Worm (Caenorhabditis elegans) whole organism, dauer: ENCODE data around the gene cex-2.

Experiments
- unc-62 ChIP-seq: sonication (generic microtip); optimal IDR thresholded peaks from 2 replicates; lab custom pipeline; 2017; ENCODE audit warnings: missing biosample characterization, missing genetic modification reagents, missing genetic modification characterization

cex-2 gene

DNA sequence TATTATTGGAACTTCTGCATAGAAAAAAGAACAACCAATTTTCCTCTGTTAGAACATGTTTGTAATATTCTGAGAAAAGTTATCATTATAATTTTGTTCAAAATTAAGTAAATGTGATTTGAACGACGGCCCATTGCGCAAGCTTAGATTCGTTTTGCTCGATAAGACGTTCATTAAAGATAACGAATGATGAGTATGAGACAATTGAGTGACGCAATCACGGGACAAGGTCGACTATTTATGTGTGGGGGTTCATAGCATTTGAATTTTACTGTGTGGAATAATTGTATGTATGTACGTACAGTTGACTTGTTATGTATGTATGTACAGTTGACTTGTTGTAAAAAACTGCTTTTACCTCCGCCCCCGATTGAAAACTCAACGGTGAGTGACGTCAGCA lies 15.9 kb downstream of the cex-2 start:
- no peak for TF ChIP-seq unc-62 (GFP tag; lab: Kevin White, UChicago)

DNA sequence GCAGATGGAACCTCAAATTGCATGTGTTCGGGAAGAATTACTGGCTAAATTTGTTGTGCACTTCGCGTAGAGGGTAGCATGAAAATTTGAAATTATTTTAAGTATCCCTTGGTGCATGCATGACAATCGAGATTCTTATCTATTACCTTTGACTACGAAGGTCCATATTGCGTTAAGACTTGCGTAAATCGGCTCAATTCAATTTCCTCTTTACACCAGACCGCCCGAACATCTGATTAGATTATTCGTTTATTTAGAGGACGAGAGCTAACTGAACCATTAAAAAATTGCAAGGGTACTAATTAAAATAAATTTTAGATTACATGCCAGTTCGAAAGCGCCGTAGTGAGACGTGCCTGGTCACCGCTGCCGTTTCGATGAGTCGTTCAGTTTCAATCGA lies 17.6 kb downstream of the cex-2 start:
- no peak for TF ChIP-seq unc-62 (GFP tag; lab: Kevin White, UChicago)

DNA sequence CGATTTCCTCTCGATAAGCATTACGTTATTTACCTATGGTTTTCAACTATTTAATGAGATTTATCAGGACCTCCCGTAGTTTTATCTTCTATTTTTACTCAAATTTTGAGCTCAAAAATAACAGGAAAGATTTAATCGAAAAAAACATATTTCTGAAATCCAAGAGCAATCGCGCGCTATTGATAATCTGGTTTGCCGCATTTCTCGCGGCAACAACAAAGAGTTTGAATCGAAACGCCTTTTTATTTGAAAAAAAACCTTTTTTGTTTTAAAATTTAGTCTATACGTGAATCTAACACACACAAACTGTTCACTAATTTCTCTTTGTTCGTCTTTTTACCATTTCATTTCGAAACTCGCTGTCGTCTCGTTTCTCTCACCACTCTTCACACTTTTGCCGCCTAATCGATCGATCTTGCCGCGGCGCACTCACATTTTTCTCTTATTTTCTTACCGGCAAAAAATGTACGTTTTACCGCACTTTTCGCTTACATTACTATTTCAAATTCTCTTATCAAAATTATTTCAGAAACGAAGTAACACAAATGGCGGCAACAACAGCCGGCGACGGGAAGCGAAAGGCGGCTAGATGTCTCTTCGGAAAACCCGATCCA lies 18.9 kb downstream of the cex-2 start, which contains the start of gene cki-2:
Gene cki-2, plus strand, starts transcription at position 337 of the 614 bp plus-strand sequence.
- no peak for TF ChIP-seq unc-62 (GFP tag; lab: Kevin White, UChicago)

DNA sequence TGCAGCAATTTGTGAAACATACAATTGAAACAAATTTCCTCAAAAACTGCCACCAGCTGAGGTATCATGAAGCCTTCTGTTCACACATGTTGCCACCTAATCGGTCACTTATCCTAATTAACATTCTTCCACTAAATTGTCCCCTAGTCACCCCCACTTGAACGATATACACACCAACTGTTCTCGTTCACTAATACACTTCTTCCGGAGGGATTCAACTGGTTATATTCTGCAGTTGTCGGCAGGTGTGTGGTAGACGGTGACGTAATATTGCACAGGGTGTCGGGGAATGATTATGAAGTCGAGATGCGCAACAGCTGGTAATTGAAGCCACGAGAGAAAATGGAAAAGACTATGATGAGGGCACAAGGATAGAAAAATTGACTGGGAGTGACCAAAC lies 19.8 kb downstream of the cex-2 start:
- TF ChIP-seq unc-62 (GFP tag; lab: Kevin White, UChicago), result no peak

DNA sequence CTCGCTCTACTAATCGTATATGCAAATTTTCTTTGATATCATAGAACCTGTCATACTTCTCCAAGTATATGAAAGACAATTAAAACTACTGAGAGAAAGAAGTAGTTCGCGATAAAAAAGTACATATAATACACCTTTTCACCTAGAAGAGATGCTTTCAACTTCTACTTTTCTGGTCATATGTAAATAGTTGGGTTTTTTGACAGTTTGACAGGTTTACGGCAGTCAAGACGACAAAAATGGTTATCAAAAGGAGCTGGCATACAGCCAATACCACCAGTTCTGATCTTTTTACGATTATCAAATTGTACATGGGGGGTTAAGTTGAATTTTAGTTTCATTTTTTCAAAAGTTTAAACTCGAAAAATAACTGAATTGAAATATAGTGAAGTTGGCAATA lies 20.3 kb downstream of the cex-2 start:
- TF ChIP-seq unc-62 (GFP tag; lab: Kevin White, UChicago), result no peak

DNA sequence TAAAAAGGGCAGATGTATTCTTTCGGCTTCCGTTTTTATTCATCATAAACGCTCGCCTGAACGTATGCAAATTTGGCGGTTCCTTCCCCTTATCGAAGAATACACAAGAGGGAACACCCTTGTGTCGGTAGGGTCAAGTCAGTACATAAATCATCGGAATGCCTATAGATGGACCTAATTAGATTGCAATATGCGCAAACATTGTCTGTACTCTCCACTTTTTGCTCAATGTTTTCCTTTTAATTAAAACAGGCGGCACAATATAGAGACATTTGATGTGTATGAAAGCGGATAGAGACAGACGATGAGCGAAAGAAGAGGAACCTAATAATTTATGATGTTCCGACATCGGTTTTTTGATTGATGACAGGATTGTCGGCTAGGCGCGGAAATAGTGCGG lies 21.0 kb downstream of the cex-2 start:
- TF ChIP-seq unc-62 (GFP tag; lab: Kevin White, UChicago), result no peak

DNA sequence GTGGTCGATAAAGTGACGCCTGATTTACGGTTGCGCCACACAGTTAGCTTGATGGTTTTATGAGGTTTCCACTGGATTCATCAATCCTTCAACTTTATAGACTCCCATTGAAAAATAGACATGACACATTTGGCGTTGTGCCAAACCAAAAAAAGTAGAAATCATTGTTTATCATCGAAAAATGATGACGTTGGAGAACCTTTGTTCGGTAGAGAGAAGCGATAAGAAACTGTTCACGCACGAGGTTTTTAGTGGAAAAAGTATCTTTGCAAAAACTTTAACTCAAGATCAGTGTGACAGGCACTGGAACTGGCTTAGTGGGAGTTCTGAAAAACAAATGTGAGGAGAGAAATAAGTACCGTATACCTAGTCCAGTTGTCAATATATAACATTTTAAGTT lies 21.6 kb downstream of the cex-2 start:
- TF ChIP-seq unc-62 (GFP tag; lab: Kevin White, UChicago), result no peak

DNA sequence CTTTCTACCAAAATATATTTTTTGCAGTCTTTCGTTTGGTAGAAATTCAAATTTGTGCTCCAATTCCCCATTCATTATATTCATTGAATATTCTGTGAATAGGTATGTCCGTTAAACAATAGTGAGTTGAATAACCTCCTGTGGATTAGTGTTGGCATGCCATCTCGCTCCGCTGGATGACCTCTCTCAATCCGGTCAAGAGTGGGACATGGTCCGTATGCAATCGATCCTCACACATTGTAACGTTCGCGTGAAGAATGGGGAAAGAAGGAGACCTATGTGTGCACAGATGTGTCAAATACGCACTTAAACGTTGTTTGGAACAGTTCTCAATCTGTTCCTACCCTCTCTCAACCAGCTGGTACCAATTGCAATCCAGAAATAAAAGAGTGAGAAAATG lies 22.0 kb downstream of the cex-2 start:
- TF ChIP-seq unc-62 (GFP tag; lab: Kevin White, UChicago), result no peak

DNA sequence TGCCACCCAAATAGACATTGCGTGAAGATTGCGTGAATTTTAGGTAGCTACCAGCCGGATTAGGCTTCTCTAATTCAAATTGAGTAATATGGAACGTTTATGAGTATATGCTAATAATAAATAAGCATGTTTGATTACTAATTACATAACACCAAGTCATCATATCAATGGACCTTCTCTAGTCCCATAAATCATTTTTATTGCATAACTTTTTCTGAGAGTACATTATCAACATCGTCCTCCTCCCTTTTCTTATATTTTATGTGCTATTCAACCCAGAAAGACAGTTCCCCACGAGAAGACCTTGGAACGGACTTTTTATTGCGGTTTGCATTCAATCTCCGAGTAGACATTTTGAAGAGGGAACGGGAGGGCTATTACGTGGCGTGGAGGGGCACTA lies 22.9 kb downstream of the cex-2 start:
- no peak for TF ChIP-seq unc-62 (GFP tag; lab: Kevin White, UChicago)

DNA sequence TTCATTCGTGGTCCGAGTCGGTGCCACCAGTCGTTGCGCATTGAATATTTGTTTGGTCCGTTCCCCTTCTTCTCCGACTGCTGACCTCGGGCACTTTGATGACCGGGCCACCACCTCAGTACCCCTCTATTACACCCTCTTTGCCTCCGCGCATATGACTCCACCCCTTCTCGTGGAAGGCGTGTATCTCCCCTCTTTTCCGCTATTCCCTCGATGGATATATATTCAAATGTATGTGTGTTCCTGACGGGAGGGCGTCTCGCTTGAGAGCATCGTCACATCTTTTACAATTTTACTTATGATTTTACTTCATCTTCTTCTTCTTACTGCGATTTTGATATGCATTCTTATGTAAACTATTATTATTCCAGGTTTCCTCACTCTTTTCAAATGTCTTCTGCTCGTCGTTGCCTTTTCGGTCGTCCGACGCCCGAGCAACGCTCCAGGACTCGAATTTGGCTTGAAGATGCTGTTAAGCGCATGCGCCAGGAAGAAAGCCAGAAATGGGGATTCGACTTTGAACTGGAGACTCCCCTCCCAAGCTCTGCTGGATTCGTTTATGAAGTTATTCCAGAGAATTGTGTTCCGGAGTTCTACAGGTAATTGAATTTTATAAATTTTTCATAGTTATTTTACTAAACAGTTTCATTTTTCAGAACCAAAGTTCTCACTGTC lies 24.2 kb downstream of the cex-2 start, which contains the start of gene cki-1:
Gene cki-1, plus strand, starts transcription at position 372 of the 675 bp plus-strand sequence.
- TF ChIP-seq unc-62 (GFP tag; lab: Kevin White, UChicago), result no peak

DNA sequence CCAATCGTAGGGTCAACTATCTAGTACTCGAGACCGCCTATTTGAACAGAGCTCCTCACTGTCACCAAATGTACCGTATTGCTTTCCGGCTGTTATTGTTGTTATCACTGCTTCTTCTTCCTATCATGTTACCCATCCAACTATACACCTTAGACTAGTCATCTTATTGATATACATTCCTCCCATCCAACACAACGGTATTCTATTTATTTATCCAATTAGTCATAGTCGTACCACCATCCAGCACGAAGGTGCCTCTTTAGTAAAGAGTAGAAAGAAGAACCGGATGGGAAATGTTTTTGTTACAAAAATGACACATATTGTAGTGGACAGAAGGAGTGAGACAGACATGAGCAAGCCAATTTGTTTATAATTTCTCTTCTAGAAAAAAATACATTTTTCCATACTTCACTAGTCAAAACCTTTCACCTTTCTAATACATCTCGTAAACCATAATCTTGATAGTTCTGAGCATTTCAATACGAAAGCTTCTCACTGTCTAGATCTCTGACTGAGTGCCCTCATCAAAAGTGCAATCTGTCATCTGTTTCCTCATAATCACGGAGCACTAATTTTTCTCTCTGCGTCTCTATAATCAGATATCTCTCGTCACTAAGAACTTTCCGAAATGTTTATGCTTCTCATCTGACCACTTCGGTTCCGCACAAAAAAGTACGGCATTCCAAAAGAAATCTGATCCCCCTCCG lies 24.9 kb downstream of the cex-2 start:
- no peak for TF ChIP-seq unc-62 (GFP tag; lab: Kevin White, UChicago)

DNA sequence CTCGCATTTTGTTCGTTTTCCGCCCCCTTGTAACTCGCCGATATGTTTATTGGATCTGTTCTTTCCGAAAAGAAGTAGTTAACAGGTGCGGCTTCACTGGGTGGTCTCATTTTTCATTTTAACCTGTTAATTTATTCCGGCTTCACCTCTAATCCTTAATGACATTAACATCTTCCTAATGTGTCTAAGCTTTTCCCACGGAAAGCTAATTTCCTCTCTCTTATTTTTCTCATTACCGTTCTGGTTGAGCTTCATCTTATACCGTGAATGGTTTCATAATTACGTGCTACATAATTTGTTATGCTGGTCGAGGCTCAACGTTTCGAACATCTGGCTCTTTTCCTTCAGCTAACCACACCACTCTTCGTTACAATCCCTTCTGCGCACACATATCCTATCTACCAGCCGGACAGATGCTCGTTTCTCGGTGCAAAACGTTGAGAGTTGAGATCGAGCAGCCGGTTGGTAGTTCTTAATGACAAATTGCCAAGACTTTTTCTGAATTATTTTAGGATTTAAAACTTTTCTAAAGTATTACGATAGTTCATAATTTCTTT lies 25.8 kb downstream of the cex-2 start:
- no peak for TF ChIP-seq unc-62 (GFP tag; lab: Kevin White, UChicago)

DNA sequence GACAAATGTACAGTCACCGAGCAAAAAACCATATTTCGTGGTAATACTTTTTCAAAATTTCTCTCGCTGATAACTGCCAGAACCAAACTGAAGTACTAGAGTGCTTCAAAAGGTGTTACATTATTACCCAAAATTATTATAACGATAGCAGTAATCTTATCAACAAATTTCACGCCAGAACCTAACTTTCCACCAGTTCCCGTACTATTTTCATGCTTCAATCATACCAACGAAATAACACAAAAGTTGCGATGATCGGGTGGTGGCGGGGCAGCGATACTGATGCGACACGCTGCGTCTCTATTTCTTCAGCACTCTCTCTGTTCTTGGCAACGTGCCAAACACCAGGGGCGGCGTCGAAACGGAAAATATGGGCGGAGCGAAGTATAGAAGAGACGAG lies 26.3 kb downstream of the cex-2 start:
- TF ChIP-seq unc-62 (GFP tag; lab: Kevin White, UChicago), result no peak

DNA sequence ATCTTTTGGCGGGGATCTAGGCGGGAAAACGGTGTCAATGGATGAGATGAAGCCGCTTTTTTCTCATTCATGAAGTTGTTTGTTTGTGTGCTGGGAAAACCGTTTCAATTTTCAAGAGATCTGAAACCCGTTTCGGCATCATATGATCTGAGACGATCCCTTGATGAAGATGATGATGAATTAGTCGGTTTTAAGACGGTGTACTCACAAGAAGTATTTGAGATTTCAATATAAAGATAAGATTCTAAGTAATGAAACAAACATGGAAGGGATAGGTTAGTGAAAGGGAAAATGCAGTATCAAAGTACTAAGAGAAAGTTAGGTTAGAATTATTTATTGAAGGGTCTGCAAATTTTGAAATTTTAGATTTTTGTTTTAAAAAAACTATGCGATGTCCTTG lies 27.1 kb downstream of the cex-2 start:
- TF ChIP-seq unc-62 (GFP tag; lab: Kevin White, UChicago), result no peak

DNA sequence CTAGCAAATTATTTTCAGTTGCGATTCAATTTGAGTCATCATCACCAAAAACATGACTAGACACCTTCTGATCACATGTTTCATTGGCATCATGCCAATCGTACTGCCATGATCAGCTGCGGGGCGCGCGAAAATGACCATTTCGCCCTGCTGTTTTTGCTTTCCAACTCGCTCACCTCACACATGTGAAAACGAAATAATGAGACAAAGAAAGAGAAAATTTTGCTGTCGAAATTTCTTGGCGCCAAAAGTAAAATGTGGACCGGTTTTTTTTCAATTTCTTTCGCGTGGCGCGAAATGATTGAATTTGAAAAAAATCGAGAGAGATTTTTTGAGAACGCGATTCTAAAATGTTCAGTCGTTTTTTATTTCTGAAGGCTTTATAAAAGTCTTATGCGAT lies 28.3 kb downstream of the cex-2 start:
- no peak for TF ChIP-seq unc-62 (GFP tag; lab: Kevin White, UChicago)

DNA sequence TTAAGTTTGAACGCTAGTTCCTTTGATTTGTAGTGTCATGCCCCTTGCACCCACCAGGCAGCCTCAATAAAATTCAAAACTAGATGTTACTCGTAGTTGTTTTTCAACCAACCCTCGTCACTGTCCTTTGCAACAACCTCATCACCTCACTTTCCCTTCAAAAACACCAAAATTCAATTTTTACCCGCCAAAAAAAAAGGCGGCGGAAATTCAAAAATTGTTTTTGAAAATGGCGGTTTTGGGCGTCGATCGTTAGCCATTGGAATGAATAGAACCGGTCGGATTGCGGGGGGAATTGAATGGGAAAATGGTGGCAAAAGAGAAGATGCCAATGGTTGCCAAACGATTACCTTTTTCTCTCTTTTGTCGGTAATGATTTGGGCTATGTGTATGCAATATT lies 29.2 kb downstream of the cex-2 start:
- TF ChIP-seq unc-62 (GFP tag; lab: Kevin White, UChicago), result no peak
